Fruit fly (Drosophila melanogaster): Measurements from ENCODE around the gene vri.
A peak's percentile ranks its signal among the peaks of the same experiment; 100 is the strongest.

Gene vri

DNA sequence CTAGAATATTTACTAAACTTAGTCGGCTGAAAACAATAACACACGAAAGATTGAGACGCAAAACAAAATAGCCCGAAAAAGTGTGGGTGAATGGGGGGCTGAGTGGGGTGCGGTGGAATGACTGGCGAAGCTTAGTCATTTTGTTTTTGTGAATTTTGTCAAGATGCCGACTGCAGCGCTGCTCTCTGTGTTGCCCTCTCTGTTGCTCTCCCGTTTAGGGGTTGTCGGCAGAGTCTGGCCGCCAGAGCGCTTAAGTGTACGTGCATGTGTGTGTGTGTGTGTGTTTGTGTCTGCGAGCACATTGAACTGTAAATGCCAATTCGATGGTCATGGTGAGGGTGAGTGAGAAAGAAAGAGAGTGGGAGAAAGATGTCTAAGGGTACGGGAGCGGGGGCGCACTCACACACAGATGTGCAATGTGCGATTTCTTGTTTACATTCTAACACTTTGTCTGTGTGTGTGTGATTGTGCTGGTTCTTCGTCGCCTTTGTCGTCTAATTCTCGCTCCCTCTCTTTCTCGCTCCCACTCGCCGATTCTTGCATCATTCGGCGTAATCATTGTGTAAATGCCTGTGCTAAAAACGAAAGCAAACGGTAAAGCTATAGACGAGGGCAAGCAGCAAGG is 17.7 kb downstream of the vri start (continued):
- TF ChIP-seq Rx (GFP tag; IDR thresholded peaks at IDR 0.05): no peak
- no peak for TF ChIP-seq CG8944 (GFP tag; optimal IDR thresholded peaks at IDR 0.05)
- no peak for TF ChIP-seq fd64A (GFP tag; optimal IDR thresholded peaks at IDR 0.05)
- TF ChIP-seq CG12769 (tag; optimal IDR thresholded peaks at IDR 0.05): no peak
- TF ChIP-seq Bgb (GFP tag; IDR thresholded peaks at IDR 0.05; ENCODE audit: partially characterized antibody): peak; percentile 21; the same call in 1 of the 2 replicates
- peak; percentile 18 for TF ChIP-seq Nf-YC (tag; optimal IDR thresholded peaks at IDR 0.05)
- no peak for TF ChIP-seq onecut (GFP tag; IDR thresholded peaks at IDR 0.05)
- no peak for TF ChIP-seq pan (optimal IDR thresholded peaks at IDR 0.05)
- TF ChIP-seq pan (GFP tag; optimal IDR thresholded peaks at IDR 0.05 in 1 of 2, IDR thresholded peaks at IDR 0.05 in 1 of 2): peak in 1 of 2 experiments; percentile 15
- TF ChIP-seq CG9932 (GFP tag; IDR thresholded peaks at IDR 0.05): 0 out of 2 replicates have a peak, but pooled peaks have one; percentile 13
- TF ChIP-seq zen2 (GFP tag; IDR thresholded peaks at IDR 0.05; ENCODE audit: partially characterized antibody): peak; percentile 31; the same call in 1 of the 3 replicates
- no peak for TF ChIP-seq CoRest (tag; optimal IDR thresholded peaks at IDR 0.05)
- TF ChIP-seq CG18619 (GFP tag; optimal IDR thresholded peaks at IDR 0.05): peak; percentile 2
- peak; percentile 23 for TF ChIP-seq CTCF (GFP tag; optimal IDR thresholded peaks at IDR 0.05)
- TF ChIP-seq bcd (GFP tag; optimal IDR thresholded peaks at IDR 0.05): peak; percentile 9
- 0 out of 3 replicates have a peak, but pooled peaks have one; percentile 18 for TF ChIP-seq CG16813 (GFP tag; IDR thresholded peaks at IDR 0.05; ENCODE audit: partially characterized antibody)
- TF ChIP-seq CG12071 (GFP tag; optimal IDR thresholded peaks at IDR 0.05): no peak
- TF ChIP-seq CG9215 (GFP tag; IDR thresholded peaks at IDR 0.05): no peak
- TF ChIP-seq sens (GFP tag): peak; percentile 65
- no peak for TF ChIP-seq CG10565 (GFP tag; optimal IDR thresholded peaks at IDR 0.05)
- TF ChIP-seq Dbx (GFP tag; IDR thresholded peaks at IDR 0.05): peak; percentile 49; the same call in 1 of the 3 replicates
- TF ChIP-seq knrl (GFP tag; IDR thresholded peaks at IDR 0.05; ENCODE audit: partially characterized antibody): 0 out of 3 replicates have a peak, but pooled peaks have one; percentile 10
- peak; percentile 9; the same call in 1 of the 2 replicates for TF ChIP-seq CG13287 (GFP tag; IDR thresholded peaks at IDR 0.05; ENCODE audit: partially characterized antibody)
- TF ChIP-seq kni (GFP tag; optimal IDR thresholded peaks at IDR 0.05): peak; percentile 42
- TF ChIP-seq oc (tag; optimal IDR thresholded peaks at IDR 0.05): peak; percentile 14
- no peak for TF ChIP-seq CG17385 (GFP tag; optimal IDR thresholded peaks at IDR 0.05)
- TF ChIP-seq Hey (tag; optimal IDR thresholded peaks at IDR 0.05): peak; percentile 97
- no peak for TF ChIP-seq CG9797 (GFP tag; optimal IDR thresholded peaks at IDR 0.05)
- TF ChIP-seq CG32532 (GFP tag; IDR thresholded peaks at IDR 0.05): peak; percentile 26; the same call in 1 of the 2 replicates
- peak; percentile 40 for TF ChIP-seq CG1832 (GFP tag; optimal IDR thresholded peaks at IDR 0.05)
- no peak for TF ChIP-seq fru (optimal IDR thresholded peaks at IDR 0.05)
- 0 out of 3 replicates have a peak, but pooled peaks have one; percentile 48 for TF ChIP-seq CG2199 (GFP tag; IDR thresholded peaks at IDR 0.05)
- TF ChIP-seq Drgx (GFP tag; IDR thresholded peaks at IDR 0.05): no peak
- peak; percentile 21 for TF ChIP-seq HmgZ (tag; optimal IDR thresholded peaks at IDR 0.05)
- TF ChIP-seq pros (GFP tag; optimal IDR thresholded peaks at IDR 0.05): peak; percentile 77
- 0 out of 2 replicates have a peak, but pooled peaks have one; percentile 40 for TF ChIP-seq bbx (GFP tag; IDR thresholded peaks at IDR 0.05; ENCODE audit: partially characterized antibody)
- no peak for TF ChIP-seq CG32767 (GFP tag; IDR thresholded peaks at IDR 0.05)
- TF ChIP-seq jigr1 (GFP tag; IDR thresholded peaks at IDR 0.05): no peak
- no peak for TF ChIP-seq slou (GFP tag; optimal IDR thresholded peaks at IDR 0.05)
- TF ChIP-seq CG10979 (tag; optimal IDR thresholded peaks at IDR 0.05): no peak
- peak; percentile 71 for TF ChIP-seq kay (GFP tag; optimal IDR thresholded peaks at IDR 0.05)
- peak; percentile 77; the same call in 1 of the 2 replicates for TF ChIP-seq rib (GFP tag; IDR thresholded peaks at IDR 0.05)
- no peak for TF ChIP-seq eve (GFP tag; optimal IDR thresholded peaks at IDR 0.05)
- no peak for TF ChIP-seq Lim3 (GFP tag; IDR thresholded peaks at IDR 0.05)
- TF ChIP-seq Mrtf (GFP tag; IDR thresholded peaks at IDR 0.05): 0 out of 3 replicates have a peak, but pooled peaks have one; percentile 8
- no peak for TF ChIP-seq hkb (optimal IDR thresholded peaks at IDR 0.05)
- 0 out of 2 replicates have a peak, but pooled peaks have one; percentile 8 for TF ChIP-seq hkb (GFP tag; IDR thresholded peaks at IDR 0.05)
- peak; percentile 15 for TF ChIP-seq HmgD (GFP tag; optimal IDR thresholded peaks at IDR 0.05)
- peak; percentile 15 for TF ChIP-seq cwo (GFP tag; optimal IDR thresholded peaks at IDR 0.05)
- TF ChIP-seq cg (GFP tag; optimal IDR thresholded peaks at IDR 0.05): peak; percentile 90

Data from whole organism, embryonic.